Fruit fly (Drosophila melanogaster) whole organism: Measurements from ENCODE around the gene Mct1.

ENCODE experiments used
- CG8478 ChIP-seq: fragments of >200 bp; optimal IDR thresholded peaks from 2 replicates; lab custom pipeline; 2018; ENCODE audit warnings: inconsistent platforms
- Dll ChIP-seq: fragments of >200 bp; optimal IDR thresholded peaks from 2 replicates; lab custom pipeline; 2017
- EcR ChIP-seq, 2 experiments: fragments of >200 bp; optimal IDR thresholded peaks; 2 replicates each; lab custom pipeline; 2017; ENCODE audit warnings: missing biosample characterization in 2 of 2, missing genetic modification characterization in 2 of 2, missing genetic modification reagents in 2 of 2
- pan ChIP-seq: fragments of >200 bp; optimal IDR thresholded peaks from 2 replicates; lab custom pipeline; 2017
- psq ChIP-seq: fragments of >200 bp; optimal IDR thresholded peaks from 2 replicates; lab custom pipeline; 2017
- usp ChIP-seq: fragments of >200 bp; optimal IDR thresholded peaks from 2 replicates; lab custom pipeline; 2017; ENCODE audit warnings: missing biosample characterization, missing genetic modification characterization, mixed read lengths

The Mct1 gene

DNA sequence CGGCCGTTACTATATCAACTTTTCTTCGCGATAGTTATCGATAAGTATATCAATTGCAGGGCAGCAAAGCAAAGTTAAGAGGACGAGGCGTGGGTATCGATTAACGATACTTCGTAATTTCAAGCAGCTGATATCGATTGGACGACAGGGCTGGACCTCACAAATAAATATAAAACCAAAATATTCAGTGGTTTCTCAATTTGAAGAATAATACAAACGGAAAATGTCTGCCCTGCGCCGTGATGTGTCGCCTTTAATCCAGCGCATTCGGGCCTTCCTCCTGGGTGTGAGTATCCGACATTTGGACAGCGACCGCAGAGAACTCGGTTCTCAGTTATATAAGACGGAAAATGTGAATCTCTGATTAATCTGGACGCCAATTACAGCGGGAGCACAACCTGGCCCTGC lies 16.6 kb upstream of the Mct1 start, which contains the start of gene ND-B14.5A:
Gene ND-B14.5A (plus strand): TSS at position 107 of the 408 bp plus-strand sequence.
- TF ChIP-seq usp (GFP tag; lab: Kevin White, UChicago) (no peak), psq (lab: Kevin White, UChicago) (no peak), pan (lab: Kevin White, UChicago) (no peak), EcR (GFP tag; optimal IDR thresholded peaks at IDR 0.05; lab: Kevin White, UChicago) (no peak), CG8478 (lab: Kevin White, UChicago) (no peak), Dll (lab: Kevin White, UChicago) (no peak)

DNA sequence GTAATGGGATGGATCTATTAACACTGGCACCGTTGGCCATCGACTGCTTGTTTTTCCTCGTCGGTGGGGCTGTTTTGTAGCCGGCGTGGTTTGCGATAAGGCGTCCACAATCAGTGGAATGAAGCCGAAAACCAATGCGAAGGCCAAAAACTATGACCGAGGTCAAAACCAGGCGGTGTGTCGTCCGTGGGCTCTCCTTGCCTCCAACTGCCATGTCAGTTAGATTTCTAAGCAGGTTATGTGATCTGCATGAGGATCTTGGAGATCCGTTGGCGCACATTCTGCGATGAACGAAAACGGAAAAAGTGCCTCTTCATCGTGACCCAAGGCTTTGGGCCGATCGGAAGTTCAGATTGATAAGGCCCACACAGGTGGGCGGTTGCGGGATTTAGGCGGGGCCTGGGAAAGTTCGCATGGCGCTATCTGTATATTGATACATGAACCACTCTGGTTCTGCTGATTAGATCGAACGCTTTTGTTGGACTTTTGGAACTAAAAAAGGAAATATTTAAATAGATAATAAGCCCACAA lies 13.7 kb upstream of the Mct1 start, which contains the start of gene Cyp4d14:
Gene Cyp4d14 (minus strand): TSS at position 51 of the 531 bp plus-strand sequence.
- TF ChIP-seq usp (GFP tag; lab: Kevin White, UChicago) (no peak), Dll (lab: Kevin White, UChicago) (no peak), CG8478 (lab: Kevin White, UChicago) (no peak), psq (lab: Kevin White, UChicago) (no peak), EcR (GFP tag; optimal IDR thresholded peaks at IDR 0.05; lab: Kevin White, UChicago) (no peak), pan (lab: Kevin White, UChicago) (no peak)

DNA sequence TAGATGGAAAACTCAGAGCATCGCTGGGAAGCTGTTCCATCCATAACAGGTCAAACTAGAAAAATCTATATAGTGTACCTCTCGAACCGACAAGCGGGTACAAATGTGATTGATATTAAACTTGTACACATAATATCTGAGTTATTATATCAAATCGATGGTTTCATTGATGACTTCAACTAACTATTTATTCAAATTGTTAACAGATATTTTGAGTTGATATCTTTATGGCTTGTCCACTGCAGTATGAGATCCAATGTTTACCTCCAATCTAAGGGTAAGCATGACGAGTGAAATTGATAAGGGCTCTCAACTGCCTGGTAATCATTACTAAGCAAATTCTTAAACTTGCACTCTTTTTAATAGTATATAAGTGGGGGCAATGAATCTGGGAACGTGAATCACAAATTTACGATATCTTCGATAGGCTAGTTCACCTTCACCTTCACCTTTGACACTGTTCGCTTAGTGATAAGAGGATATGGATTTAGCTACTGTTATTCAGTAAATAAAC lies 13.0 kb upstream of the Mct1 start, which contains the start of gene Cyp4d2:
Gene Cyp4d2 (plus strand): TSS at position 51 of the 514 bp plus-strand sequence.
- TF ChIP-seq usp (GFP tag; lab: Kevin White, UChicago) (no peak), psq (lab: Kevin White, UChicago) (no peak)

DNA sequence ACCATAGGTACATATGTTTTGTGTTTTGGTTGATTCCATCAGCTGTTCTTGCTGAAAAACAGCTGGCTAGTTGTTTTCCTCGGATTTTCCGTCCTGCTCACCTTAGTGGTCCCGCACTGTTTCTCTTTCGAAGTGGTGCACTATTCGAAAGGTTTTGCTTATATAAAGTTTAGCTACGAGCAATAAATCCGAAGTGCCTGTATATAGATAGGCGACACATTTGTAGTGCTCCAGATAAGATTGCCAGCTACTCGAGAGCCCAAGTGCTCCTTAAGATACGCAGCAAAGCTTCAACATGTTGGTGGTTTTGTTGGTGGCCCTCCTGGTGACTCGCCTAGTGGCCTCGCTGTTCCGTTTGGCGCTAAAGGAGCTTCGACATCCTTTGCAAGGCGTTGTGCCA lies 10.2 kb upstream of the Mct1 start, which contains the start of gene Cyp4ae1:
Gene Cyp4ae1 (plus strand): TSS at position 206 of the 400 bp plus-strand sequence.
- TF ChIP-seq psq (lab: Kevin White, UChicago) (no peak), CG8478 (lab: Kevin White, UChicago) (no peak), usp (GFP tag; lab: Kevin White, UChicago) (no peak), EcR (GFP tag; optimal IDR thresholded peaks at IDR 0.05; lab: Kevin White, UChicago) (no peak), pan (lab: Kevin White, UChicago) (no peak), Dll (lab: Kevin White, UChicago) (no peak)

DNA sequence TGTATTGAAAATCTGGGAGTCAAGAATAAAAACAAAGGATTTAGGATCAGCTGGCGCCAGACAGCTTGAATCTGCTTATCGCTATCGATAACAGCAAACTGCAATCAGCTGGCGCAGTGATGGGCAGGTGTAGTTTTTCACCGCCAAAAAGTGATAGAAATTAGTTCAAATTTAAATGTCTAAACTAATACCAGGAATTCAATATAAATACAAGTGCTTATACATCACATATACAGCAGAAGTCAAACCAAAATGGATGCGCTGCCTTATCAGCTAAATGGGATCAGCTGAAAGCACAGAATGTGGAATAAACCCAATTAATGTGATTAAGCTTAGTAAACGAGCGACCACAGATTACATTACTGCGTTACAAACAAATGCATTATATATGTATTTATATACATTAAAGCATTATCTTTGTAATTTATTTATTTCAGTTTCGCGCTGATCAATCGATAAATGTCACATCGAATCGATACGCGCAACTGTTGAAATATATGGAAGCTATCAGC lies 8.2 kb upstream of the Mct1 start, which contains the start of gene pn:
Gene pn (plus strand): TSS at position 462 of the 512 bp plus-strand sequence.
- TF ChIP-seq psq (lab: Kevin White, UChicago) = no peak
- no peak for TF ChIP-seq EcR (GFP tag; optimal IDR thresholded peaks at IDR 0.05; lab: Kevin White, UChicago)
- TF ChIP-seq Dll (lab: Kevin White, UChicago) = no peak
- no peak for TF ChIP-seq pan (lab: Kevin White, UChicago)
- no peak for TF ChIP-seq CG8478 (lab: Kevin White, UChicago)
- TF ChIP-seq usp (GFP tag; lab: Kevin White, UChicago) = no peak

DNA sequence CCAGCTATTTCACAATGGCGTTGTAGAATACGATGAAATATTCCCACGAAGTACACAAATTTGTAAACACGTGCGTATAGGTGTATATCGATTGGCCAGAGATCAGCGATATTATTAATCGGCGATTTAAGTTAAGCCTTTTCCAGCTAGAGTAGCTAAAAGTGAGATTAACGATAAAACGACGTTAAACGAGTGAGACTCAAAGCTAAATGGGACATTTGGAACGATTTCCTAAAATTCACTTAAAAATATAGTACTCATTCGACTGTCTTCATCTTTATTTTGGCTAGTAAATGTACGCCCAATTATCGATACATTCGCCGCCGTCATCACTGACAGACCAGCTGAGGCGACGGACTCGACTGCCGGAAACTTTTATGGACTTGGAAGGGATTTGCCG lies 4.4 kb upstream of the Mct1 start, which contains the start of the genes Nmd3 and CG17776:
Gene Nmd3 (minus strand): TSS at position 106 of the 400 bp plus-strand sequence.
Gene CG17776 (plus strand): TSS at position 163 of the 400 bp plus-strand sequence.
- TF ChIP-seq pan (lab: Kevin White, UChicago) = no peak
- no peak for TF ChIP-seq usp (GFP tag; lab: Kevin White, UChicago)
- no peak for TF ChIP-seq CG8478 (lab: Kevin White, UChicago)
- no peak for TF ChIP-seq Dll (lab: Kevin White, UChicago)
- TF ChIP-seq psq (lab: Kevin White, UChicago) = no peak
- TF ChIP-seq EcR (GFP tag; optimal IDR thresholded peaks at IDR 0.05; lab: Kevin White, UChicago) = no peak

DNA sequence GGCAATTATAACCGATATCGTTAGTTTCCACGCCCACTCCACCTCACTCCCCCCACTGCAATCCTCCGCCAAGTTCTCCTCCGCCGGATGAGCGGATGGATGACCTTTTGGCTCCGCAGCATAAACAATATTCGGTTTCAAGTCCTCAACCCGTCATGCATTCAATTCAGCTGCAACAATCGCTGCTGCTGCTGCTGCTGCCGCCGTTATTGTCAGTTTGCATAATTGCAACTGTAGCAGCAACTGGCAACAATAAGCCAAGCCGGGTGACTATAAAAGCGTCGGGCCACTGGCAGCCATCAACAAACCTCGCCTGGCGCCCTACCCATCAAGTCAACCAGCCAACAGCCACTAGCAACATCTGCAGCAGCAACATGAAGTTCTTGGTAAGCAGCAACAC lies 2.4 kb upstream of the Mct1 start, which contains the start of gene CG17777:
Gene CG17777 (plus strand): TSS at position 301 of the 400 bp plus-strand sequence.
- TF ChIP-seq usp (GFP tag; lab: Kevin White, UChicago) = no peak
- TF ChIP-seq CG8478 (lab: Kevin White, UChicago) = no peak
- no peak for TF ChIP-seq psq (lab: Kevin White, UChicago)
- no peak for TF ChIP-seq pan (lab: Kevin White, UChicago)
- TF ChIP-seq EcR (GFP tag; optimal IDR thresholded peaks at IDR 0.05; lab: Kevin White, UChicago) = no peak

DNA sequence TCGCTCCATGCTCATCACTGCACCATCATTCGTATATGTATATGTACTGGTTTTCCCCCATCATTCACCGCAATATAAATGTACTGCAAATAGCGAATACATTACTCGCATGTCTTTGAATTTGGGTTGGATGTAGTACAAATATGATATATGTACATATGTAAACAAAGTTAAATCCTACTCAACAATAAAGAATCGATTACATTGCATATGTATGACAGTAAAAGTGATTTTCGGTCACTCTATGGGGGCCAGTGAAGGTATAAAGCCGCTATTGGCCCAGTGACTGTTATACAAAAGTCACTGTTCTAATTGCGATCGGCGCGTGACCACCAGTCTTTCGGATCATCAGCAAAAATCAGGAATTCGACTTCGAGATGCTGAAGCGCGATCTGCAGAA lies 1.5 kb upstream of the Mct1 start, which contains the start of gene CG3457:
Gene CG3457 (plus strand): TSS at position 301 of the 400 bp plus-strand sequence.
- TF ChIP-seq CG8478 (lab: Kevin White, UChicago) = no peak
- TF ChIP-seq usp (GFP tag; lab: Kevin White, UChicago) = no peak
- TF ChIP-seq pan (lab: Kevin White, UChicago) = no peak
- no peak for TF ChIP-seq EcR (GFP tag; optimal IDR thresholded peaks at IDR 0.05; lab: Kevin White, UChicago)
- no peak for TF ChIP-seq Dll (lab: Kevin White, UChicago)
- no peak for TF ChIP-seq psq (lab: Kevin White, UChicago)

DNA sequence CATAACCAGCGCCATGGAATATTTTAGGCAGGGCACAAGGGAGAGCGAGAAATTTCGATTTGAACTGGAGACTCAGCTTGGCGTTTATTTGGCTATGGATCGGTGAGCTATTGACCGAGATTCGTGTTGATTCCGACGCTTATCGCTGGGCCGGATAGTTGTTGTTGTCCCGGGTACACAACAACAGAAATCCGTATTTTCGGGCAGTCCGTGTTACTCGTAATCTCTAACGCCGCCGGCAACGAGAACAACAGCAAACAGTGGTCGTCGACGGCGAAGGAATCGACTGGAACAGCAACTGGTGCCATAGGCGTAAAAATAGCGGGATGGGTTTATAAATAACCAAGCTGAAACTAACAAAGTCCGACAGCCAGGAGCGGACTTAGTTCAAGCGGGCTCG lies 2.9 kb downstream of the Mct1 start:
- TF ChIP-seq EcR (GFP tag; optimal IDR thresholded peaks at IDR 0.05; lab: Kevin White, UChicago) = no peak
- TF ChIP-seq psq (lab: Kevin White, UChicago) = no peak
- TF ChIP-seq CG8478 (lab: Kevin White, UChicago) = no peak
- no peak for TF ChIP-seq pan (lab: Kevin White, UChicago)
- no peak for TF ChIP-seq usp (GFP tag; lab: Kevin White, UChicago)
- TF ChIP-seq Dll (lab: Kevin White, UChicago) = no peak

DNA sequence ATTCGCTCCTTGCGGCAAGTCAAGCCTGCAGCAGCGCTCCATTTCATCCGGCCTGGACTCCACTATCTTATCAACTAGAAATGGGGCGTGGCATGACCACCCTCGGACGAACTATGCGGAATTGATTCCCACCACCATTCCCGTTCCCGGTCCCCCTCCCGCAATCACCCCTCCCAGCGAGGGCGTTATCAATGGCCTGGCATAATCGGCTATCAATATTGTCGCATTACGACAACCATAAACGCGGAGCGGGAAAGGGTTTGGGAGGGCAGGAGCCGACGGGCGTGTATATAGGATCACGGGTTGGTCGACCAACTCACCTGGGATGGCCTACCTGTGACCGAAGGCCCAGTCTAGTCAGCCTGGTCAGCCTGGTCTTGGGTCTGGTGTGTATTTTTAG lies 4.2 kb downstream of the Mct1 start:
- TF ChIP-seq usp (GFP tag; lab: Kevin White, UChicago) (no peak), psq (lab: Kevin White, UChicago) (no peak), pan (lab: Kevin White, UChicago) (no peak), CG8478 (lab: Kevin White, UChicago) (no peak), Dll (lab: Kevin White, UChicago) (no peak), EcR (GFP tag; optimal IDR thresholded peaks at IDR 0.05; lab: Kevin White, UChicago) (no peak)

DNA sequence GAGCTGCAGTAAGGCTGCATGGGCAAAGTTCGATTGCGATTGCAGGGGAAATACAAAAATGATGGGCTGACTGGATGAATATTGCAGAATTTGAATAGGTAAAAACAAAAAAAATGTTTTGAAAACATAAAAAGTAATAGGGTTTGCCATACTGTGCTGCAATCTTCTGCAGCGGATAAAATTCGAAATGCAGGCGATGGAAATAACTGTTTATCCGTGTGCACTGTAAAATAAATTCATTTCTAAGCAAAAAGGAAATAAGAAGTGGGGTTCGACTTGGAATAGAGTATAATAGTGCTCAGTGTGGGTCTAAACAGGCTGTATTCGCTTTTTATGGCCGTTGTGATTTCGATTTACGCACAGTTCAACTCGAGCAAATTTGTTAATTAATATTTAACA lies 4.8 kb downstream of the Mct1 start, which contains the start of gene CG14053:
Gene CG14053 (minus strand): TSS at position 101 of the 399 bp plus-strand sequence.
- TF ChIP-seq CG8478 (lab: Kevin White, UChicago) (no peak), pan (lab: Kevin White, UChicago) (no peak), EcR (GFP tag; optimal IDR thresholded peaks at IDR 0.05; lab: Kevin White, UChicago) (no peak), Dll (lab: Kevin White, UChicago) (no peak), psq (lab: Kevin White, UChicago) (no peak), usp (GFP tag; lab: Kevin White, UChicago) (no peak)
